Fruit fly (Drosophila melanogaster) whole organism, wandering third instar larva: Measurements from ENCODE around the gene CG33947.

ENCODE experiments used
- Abd-B ChIP-seq: fragments of >200 bp; optimal IDR thresholded peaks from 2 replicates; lab custom pipeline; 2017; ENCODE audit warnings: missing biosample characterization, missing genetic modification characterization
- CG32264 ChIP-seq: fragments of 200-800 bp; sonication (Bioruptor generic); optimal IDR thresholded peaks from 2 replicates; lab custom pipeline; 2016; ENCODE audit warnings: missing biosample characterization, missing genetic modification characterization
- CG9705 ChIP-seq: fragments of 200-800 bp; sonication (Bioruptor generic); optimal IDR thresholded peaks from 2 replicates; lab custom pipeline; 2018; ENCODE audit warnings: missing biosample characterization, mild to moderate bottlenecking, missing genetic modification characterization
- CrebA ChIP-seq: fragments of 200-800 bp; sonication (Bioruptor generic); optimal IDR thresholded peaks from 2 replicates; lab custom pipeline; 2016; ENCODE audit warnings: missing biosample characterization, mild to moderate bottlenecking, missing genetic modification characterization, borderline replicate concordance
- Dfd ChIP-seq: fragments of >200 bp; optimal IDR thresholded peaks from 2 replicates; lab custom pipeline; 2017; ENCODE audit warnings: missing biosample characterization, missing genetic modification characterization
- Dif ChIP-seq: fragments of 200-275, 200-300 bp; sonication (Bioruptor generic); optimal IDR thresholded peaks from 2 replicates; lab custom pipeline; 2018; ENCODE audit warnings: missing biosample characterization, missing genetic modification characterization; ENCODE audit not compliant: partially characterized antibody
- GATAd ChIP-seq: sonication (Bioruptor generic); optimal IDR thresholded peaks from 2 replicates; lab custom pipeline; 2016; ENCODE audit warnings: missing biosample characterization, missing genetic modification characterization
- HLH106 ChIP-seq: fragments of 200-800 bp; optimal IDR thresholded peaks from 3 replicates; lab custom pipeline; 2019; ENCODE audit warnings: missing biosample characterization, mild to moderate bottlenecking, missing genetic modification characterization, moderate library complexity
- Hnf4 ChIP-seq: fragments of 200-800 bp; sonication (Bioruptor generic); optimal IDR thresholded peaks from 2 replicates; lab custom pipeline; 2016; ENCODE audit warnings: missing biosample characterization, mild to moderate bottlenecking, missing genetic modification characterization
- Hr78 ChIP-seq: fragments of >200 bp; optimal IDR thresholded peaks from 2 replicates; lab custom pipeline; 2017; ENCODE audit warnings: missing biosample characterization, missing genetic modification characterization
- Hr83 ChIP-seq: fragments of 200-300 bp; sonication (Bioruptor generic); optimal IDR thresholded peaks from 2 replicates; lab custom pipeline; 2016; ENCODE audit warnings: missing biosample characterization, mild to moderate bottlenecking, missing genetic modification characterization, moderate library complexity; ENCODE audit not compliant: poor library complexity, severe bottlenecking
- Jra ChIP-seq: sonication (Bioruptor generic); optimal IDR thresholded peaks from 2 replicates; lab custom pipeline; 2016; ENCODE audit warnings: missing biosample characterization, missing genetic modification characterization
- Mio ChIP-seq: sonication (Bioruptor generic); optimal IDR thresholded peaks from 2 replicates; lab custom pipeline; 2016; ENCODE audit warnings: missing biosample characterization, missing genetic modification characterization
- Myc ChIP-seq: fragments of >200 bp; optimal IDR thresholded peaks from 2 replicates; lab custom pipeline; 2017
- N ChIP-seq: fragments of >200 bp; optimal IDR thresholded peaks from 2 replicates; lab custom pipeline; 2018; ENCODE audit warnings: missing biosample characterization, missing external identifiers, missing genetic modification characterization
- OdsH ChIP-seq: fragments of 200-800 bp; sonication (Bioruptor generic); optimal IDR thresholded peaks from 2 replicates; lab custom pipeline; 2016; ENCODE audit warnings: missing biosample characterization, mild to moderate bottlenecking, missing genetic modification characterization
- Rel ChIP-seq, 2 experiments: fragments of 200-800 bp; sonication (Bioruptor generic) in 1 of 2; optimal IDR thresholded peaks; 2 replicates in 1 of 2; 3 replicates in 1 of 2; lab custom pipeline; 2016 to 2019; ENCODE audit warnings: mild to moderate bottlenecking in 2 of 2, missing biosample characterization in 2 of 2, missing genetic modification characterization in 2 of 2, moderate library complexity in 1 of 2
- Sp1 ChIP-seq: fragments of 200-800 bp; sonication (Bioruptor generic); optimal IDR thresholded peaks from 3 replicates; lab custom pipeline; 2019; ENCODE audit warnings: missing biosample characterization, mild to moderate bottlenecking, missing genetic modification characterization, moderate library complexity
- Vsx2 ChIP-seq: fragments of 200-300, 225-300 bp; sonication (Bioruptor generic); optimal IDR thresholded peaks from 2 replicates; lab custom pipeline; 2018; ENCODE audit warnings: missing biosample characterization, missing genetic modification characterization; ENCODE audit not compliant: partially characterized antibody
- br ChIP-seq: fragments of 200-800 bp; sonication (Bioruptor generic); optimal IDR thresholded peaks from 2 replicates; lab custom pipeline; 2016; ENCODE audit warnings: missing biosample characterization, missing genetic modification characterization
- brk ChIP-seq: fragments of 200-800 bp; sonication (Bioruptor generic); optimal IDR thresholded peaks from 2 replicates; lab custom pipeline; 2016; ENCODE audit warnings: missing biosample characterization, mild to moderate bottlenecking, missing genetic modification characterization
- dl ChIP-seq, 2 experiments: fragments of 175-275, 200-275 bp in 1 of 2; fragments of 200-275 bp in 1 of 2; sonication (Bioruptor generic); optimal IDR thresholded peaks; lab custom pipeline; 2018; ENCODE audit warnings: mild to moderate bottlenecking in 2 of 2, missing biosample characterization in 2 of 2, missing genetic modification characterization in 2 of 2, moderate library complexity in 2 of 2; ENCODE audit not compliant: partially characterized antibody in 2 of 2, insufficient read depth in 1 of 2
- dmrt93B ChIP-seq: fragments of 200-800 bp; sonication (Bioruptor generic); optimal IDR thresholded peaks from 2 replicates; lab custom pipeline; 2018; ENCODE audit warnings: missing biosample characterization, mild to moderate bottlenecking, missing genetic modification characterization
- dsf ChIP-seq: sonication (Bioruptor generic); optimal IDR thresholded peaks from 2 replicates; lab custom pipeline; 2016; ENCODE audit warnings: missing biosample characterization, missing genetic modification characterization, borderline replicate concordance
- ey ChIP-seq: fragments of 200-800 bp; sonication (Bioruptor generic); optimal IDR thresholded peaks from 2 replicates; lab custom pipeline; 2016; ENCODE audit warnings: missing biosample characterization, missing genetic modification characterization
- foxo ChIP-seq, 2 experiments: fragments of 200-800 bp; sonication (Bioruptor generic); optimal IDR thresholded peaks; 2 replicates in 1 of 2; 3 replicates in 1 of 2; lab custom pipeline; 2016 to 2017; ENCODE audit warnings: missing biosample characterization in 2 of 2, missing genetic modification characterization in 2 of 2
- fru ChIP-seq: fragments of 200-800 bp; sonication (Bioruptor generic); optimal IDR thresholded peaks from 3 replicates; lab custom pipeline; 2016; ENCODE audit warnings: missing biosample characterization, mild to moderate bottlenecking, missing genetic modification characterization
- h ChIP-seq: fragments of 200-800 bp; sonication (Bioruptor generic); optimal IDR thresholded peaks from 3 replicates; lab custom pipeline; 2016; ENCODE audit warnings: missing biosample characterization, mild to moderate bottlenecking, missing genetic modification characterization
- jim ChIP-seq: fragments of 175-275, 200-325 bp; sonication (Bioruptor generic); optimal IDR thresholded peaks from 2 replicates; lab custom pipeline; 2016; ENCODE audit warnings: missing biosample characterization, mild to moderate bottlenecking, missing genetic modification characterization
- lola ChIP-seq: fragments of >200 bp; optimal IDR thresholded peaks from 2 replicates; lab custom pipeline; 2017; ENCODE audit warnings: missing biosample characterization, missing genetic modification characterization
- pan ChIP-seq: fragments of >200 bp; optimal IDR thresholded peaks from 2 replicates; lab custom pipeline; 2017
- psq ChIP-seq: fragments of 200-800 bp; sonication (Bioruptor generic); optimal IDR thresholded peaks from 3 replicates; lab custom pipeline; 2017; ENCODE audit warnings: missing biosample characterization, mild to moderate bottlenecking, missing genetic modification characterization, moderate library complexity
- rgr ChIP-seq: fragments of 200-800 bp; sonication (Bioruptor generic); optimal IDR thresholded peaks from 3 replicates; lab custom pipeline; 2016; ENCODE audit warnings: missing biosample characterization, mild to moderate bottlenecking, missing genetic modification characterization
- sage ChIP-seq: fragments of 200-800 bp; sonication (Bioruptor generic); optimal IDR thresholded peaks from 2 replicates; lab custom pipeline; 2016; ENCODE audit warnings: missing biosample characterization, mild to moderate bottlenecking, missing genetic modification characterization
- sv ChIP-seq: fragments of 200-800 bp; sonication (Bioruptor generic); optimal IDR thresholded peaks from 3 replicates; lab custom pipeline; 2016; ENCODE audit warnings: missing biosample characterization, missing genetic modification characterization
- tai ChIP-seq: sonication (Bioruptor generic); optimal IDR thresholded peaks from 2 replicates; lab custom pipeline; 2016; ENCODE audit warnings: missing biosample characterization, missing genetic modification characterization
- usp ChIP-seq: fragments of >200 bp; optimal IDR thresholded peaks from 2 replicates; lab custom pipeline; 2017; ENCODE audit warnings: missing biosample characterization, missing genetic modification characterization
- woc ChIP-seq: sonication (Bioruptor generic); optimal IDR thresholded peaks from 2 replicates; lab custom pipeline; 2016; ENCODE audit warnings: missing biosample characterization, mild to moderate bottlenecking, missing genetic modification characterization

Gene CG33947

dm6 chr3L:11101598-11101997, 5.3 kb downstream of the CG33947 start, which contains the start of gene Elo68beta:
Elo68beta (minus strand) TSS chr3L:11101698.
- TF ChIP-seq rgr (GFP tag; lab: Kevin White, UChicago), result no peak
- TF ChIP-seq Vsx2 (GFP tag; lab: Kevin White, UChicago), result no peak
- no peak for TF ChIP-seq jim (GFP tag; lab: Kevin White, UChicago)
- no peak for TF ChIP-seq dmrt93B (GFP tag; lab: Kevin White, UChicago)
- TF ChIP-seq Abd-B (GFP tag; lab: Kevin White, UChicago), result no peak
- TF ChIP-seq Sp1 (GFP tag; lab: Kevin White, UChicago), result no peak
- no peak for TF ChIP-seq fru (GFP tag; lab: Kevin White, UChicago)
- no peak for TF ChIP-seq sage
- TF ChIP-seq dsf (GFP tag; lab: Kevin White, UChicago), result no peak
- TF ChIP-seq sv (GFP tag; lab: Kevin White, UChicago), result no peak
- TF ChIP-seq Mio (GFP tag; lab: Kevin White, UChicago), result no peak
- no peak for TF ChIP-seq woc (GFP tag; lab: Kevin White, UChicago)
- TF ChIP-seq Hnf4 (GFP tag; lab: Kevin White, UChicago), result no peak
- no peak for TF ChIP-seq tai (GFP tag; lab: Kevin White, UChicago)
- no peak for TF ChIP-seq h (GFP tag; lab: Kevin White, UChicago)
- TF ChIP-seq Dfd, result no peak
- no peak for TF ChIP-seq GATAd (GFP tag; lab: Kevin White, UChicago)
- no peak for TF ChIP-seq HLH106 (tag; lab: Kevin White, UChicago)
- no peak for TF ChIP-seq CG9705 (GFP tag; lab: Kevin White, UChicago)
- no peak for TF ChIP-seq foxo (GFP tag; optimal IDR thresholded peaks at IDR 0.05; lab: Kevin White, UChicago)

dm6 chr3L:11102930-11103329, 6.6 kb downstream of the CG33947 start, which contains the start of gene Elo68alpha:
Elo68alpha (minus strand) TSS chr3L:11103030.
- TF ChIP-seq dmrt93B (GFP tag; lab: Kevin White, UChicago), result no peak
- no peak for TF ChIP-seq N (GFP tag; lab: Kevin White, UChicago)
- TF ChIP-seq CG9705 (GFP tag; lab: Kevin White, UChicago), result no peak
- no peak for TF ChIP-seq psq
- no peak for TF ChIP-seq Hr83
- TF ChIP-seq pan (lab: Kevin White, UChicago), result no peak
- TF ChIP-seq Mio (GFP tag; lab: Kevin White, UChicago), result no peak
- no peak for TF ChIP-seq usp (GFP tag; lab: Kevin White, UChicago)

dm6 chr3L:11103773-11104172, 7.5 kb downstream of the CG33947 start, which contains the start of gene CG32071:
CG32071 (minus strand) TSS chr3L:11103873.
- TF ChIP-seq Jra (GFP tag; lab: Kevin White, UChicago) (no peak), CG9705 (GFP tag; lab: Kevin White, UChicago) (no peak), sv (GFP tag; lab: Kevin White, UChicago) (no peak), N (GFP tag; lab: Kevin White, UChicago) (no peak), br (GFP tag; lab: Kevin White, UChicago) (no peak), Dif (GFP tag; lab: Kevin White, UChicago) (no peak), GATAd (GFP tag; lab: Kevin White, UChicago) (no peak), CrebA (GFP tag; lab: Kevin White, UChicago) (no peak), Dfd (no peak), lola (GFP tag; lab: Kevin White, UChicago) (no peak), OdsH (GFP tag; lab: Kevin White, UChicago) (no peak), jim (GFP tag; lab: Kevin White, UChicago) (no peak), sage (no peak), dl (GFP tag; optimal IDR thresholded peaks at IDR 0.05; lab: Kevin White, UChicago; ENCODE audit: insufficient read depth in 1 of 2, partially characterized antibody in 2 of 2) (no peak)

- no peak for TF ChIP-seq fru (GFP tag; lab: Kevin White, UChicago)
- TF ChIP-seq h (GFP tag; lab: Kevin White, UChicago), result no peak
- TF ChIP-seq Rel (GFP tag; optimal IDR thresholded peaks at IDR 0.05; lab: Kevin White, UChicago), result no peak
- TF ChIP-seq Rel (tag; optimal IDR thresholded peaks at IDR 0.05; lab: Kevin White, UChicago), result no peak
- TF ChIP-seq CrebA (GFP tag; lab: Kevin White, UChicago), result no peak
- TF ChIP-seq jim (GFP tag; lab: Kevin White, UChicago), result no peak
- TF ChIP-seq Sp1 (GFP tag; lab: Kevin White, UChicago), result no peak
- TF ChIP-seq lola (GFP tag; lab: Kevin White, UChicago), result no peak
- no peak for TF ChIP-seq br (GFP tag; lab: Kevin White, UChicago)
- no peak for TF ChIP-seq Hr78 (GFP tag; lab: Kevin White, UChicago)
- no peak for TF ChIP-seq CG32264
- no peak for TF ChIP-seq ey (GFP tag; lab: Kevin White, UChicago)
- TF ChIP-seq dmrt93B (GFP tag; lab: Kevin White, UChicago), result no peak
- TF ChIP-seq Myc, result no peak
- no peak for TF ChIP-seq Vsx2 (GFP tag; lab: Kevin White, UChicago)
- TF ChIP-seq psq, result no peak
- TF ChIP-seq brk, result no peak
- TF ChIP-seq, all 38 proteins: peak for 0
These were observed 11.1 kb downstream of the CG33947 start, which contains the start of gene CG32073 for dm6 chr3L:11107432-11107831. CG32073 (minus strand) TSS chr3L:11107582.
